Worm (Caenorhabditis elegans) whole organism, L4/young adult: ENCODE data around the gene irld-63.

Experiments used
- W03F9.2 ChIP-seq: fragments of 150-350 bp; optimal IDR thresholded peaks from 2 replicates; lab custom pipeline; 2014; ENCODE audit warnings: missing biosample characterization, missing genetic modification characterization
- him-1 ChIP-seq: sonication (generic microtip); optimal IDR thresholded peaks from 2 replicates; lab custom pipeline; 2016; ENCODE audit warnings: missing genotype, missing genetic modification reagents, missing genetic modification characterization, missing compliant biosample characterization

ce11 chrII:2884810-2885209 lies 45.7 kb upstream of the irld-63 start, which contains the start of gene pigw-1:
- no peak for TF ChIP-seq W03F9.2 (tag; lab: Kevin White, UChicago)
- no peak for TF ChIP-seq him-1 (tag; lab: Kevin White, UChicago)
